Fruit fly (Drosophila melanogaster) whole organism: ENCODE measurements around the gene CG15312.

ENCODE experiments used
- CG8478 ChIP-seq: fragments of >200 bp; optimal IDR thresholded peaks from 2 replicates; lab custom pipeline; 2018; ENCODE audit warnings: inconsistent platforms
- Dll ChIP-seq: fragments of >200 bp; optimal IDR thresholded peaks from 2 replicates; lab custom pipeline; 2017
- EcR ChIP-seq, 2 experiments: fragments of >200 bp; optimal IDR thresholded peaks; 2 replicates each; lab custom pipeline; 2017; ENCODE audit warnings: missing biosample characterization in 2 of 2, missing genetic modification characterization in 2 of 2, missing genetic modification reagents in 2 of 2
- pan ChIP-seq: fragments of >200 bp; optimal IDR thresholded peaks from 2 replicates; lab custom pipeline; 2017
- psq ChIP-seq: fragments of >200 bp; optimal IDR thresholded peaks from 2 replicates; lab custom pipeline; 2017
- usp ChIP-seq: fragments of >200 bp; optimal IDR thresholded peaks from 2 replicates; lab custom pipeline; 2017; ENCODE audit warnings: missing biosample characterization, missing genetic modification characterization, mixed read lengths

The CG15312 gene

dm6 chrX:10070325-10070931 lies at the start of gene CG15312:
TSS of gene CG15312 (minus strand) at chrX:10070868.
- TF ChIP-seq pan (lab: Kevin White, UChicago), result no peak

DNA sequence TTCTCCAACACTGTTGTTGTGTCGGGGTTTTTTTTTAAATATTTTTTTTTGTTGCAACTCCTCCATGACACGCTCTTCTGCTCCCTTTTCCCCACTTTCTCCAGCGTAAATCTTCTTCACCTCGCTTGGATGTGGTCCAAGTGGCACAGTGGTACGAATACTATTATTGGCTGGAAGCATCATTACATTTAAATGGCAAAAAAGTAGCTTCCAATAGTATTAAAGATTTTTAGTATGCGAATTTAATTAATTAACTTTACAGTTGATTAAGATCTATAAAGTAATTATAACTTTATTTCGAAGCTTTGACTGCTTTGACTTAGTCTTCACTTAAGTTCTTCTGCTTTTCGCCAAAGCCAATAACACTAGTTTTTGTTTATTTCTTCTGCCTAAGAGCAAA lies 47.7 kb upstream of the CG15312 start:
- TF ChIP-seq psq (lab: Kevin White, UChicago), result no peak

DNA sequence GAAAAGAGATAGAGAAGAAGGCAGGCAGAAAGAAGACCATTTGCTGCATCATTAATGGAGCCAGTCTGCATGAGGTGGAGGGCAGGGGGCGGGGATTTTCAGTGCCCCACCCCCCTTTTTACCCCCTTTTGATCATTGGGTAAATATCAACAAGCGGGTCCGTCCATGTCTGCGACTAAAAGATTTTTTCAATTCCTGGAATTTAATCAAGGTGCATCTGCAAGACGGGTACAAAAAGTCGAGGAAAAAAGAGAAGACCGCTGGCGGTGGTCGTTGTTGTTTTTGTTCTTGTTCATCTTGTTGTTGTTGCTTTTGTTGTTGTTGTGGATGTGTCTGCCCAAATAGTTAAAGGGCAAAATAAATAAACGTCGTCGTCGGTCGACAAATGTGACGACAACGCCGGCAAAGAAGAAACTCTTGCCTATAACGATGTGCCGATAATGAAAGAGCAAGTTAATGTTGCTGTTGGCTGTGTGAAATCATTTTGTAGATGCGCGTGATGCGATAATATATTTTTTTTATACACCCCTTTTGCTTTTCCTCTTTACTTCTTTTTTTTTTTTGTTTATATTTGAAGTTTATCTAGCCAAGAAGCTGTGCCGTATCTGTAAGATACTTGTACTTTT lies 45.0 kb upstream of the CG15312 start:
- TF ChIP-seq EcR (GFP tag; optimal IDR thresholded peaks at IDR 0.05; lab: Kevin White, UChicago), result no peak
- no peak for TF ChIP-seq pan (lab: Kevin White, UChicago)
- TF ChIP-seq usp (GFP tag; lab: Kevin White, UChicago), result no peak
- TF ChIP-seq CG8478 (lab: Kevin White, UChicago), result no peak
- TF ChIP-seq Dll (lab: Kevin White, UChicago), result no peak

dm6 chrX:10113910-10114790 lies 43.5 kb upstream of the CG15312 start:
- TF ChIP-seq psq (lab: Kevin White, UChicago), result no peak
- TF ChIP-seq CG8478 (lab: Kevin White, UChicago), result no peak
- TF ChIP-seq EcR (GFP tag; optimal IDR thresholded peaks at IDR 0.05; lab: Kevin White, UChicago), result no peak
- TF ChIP-seq Dll (lab: Kevin White, UChicago), result no peak
- TF ChIP-seq pan (lab: Kevin White, UChicago), result no peak
- no peak for TF ChIP-seq usp (GFP tag; lab: Kevin White, UChicago)

DNA sequence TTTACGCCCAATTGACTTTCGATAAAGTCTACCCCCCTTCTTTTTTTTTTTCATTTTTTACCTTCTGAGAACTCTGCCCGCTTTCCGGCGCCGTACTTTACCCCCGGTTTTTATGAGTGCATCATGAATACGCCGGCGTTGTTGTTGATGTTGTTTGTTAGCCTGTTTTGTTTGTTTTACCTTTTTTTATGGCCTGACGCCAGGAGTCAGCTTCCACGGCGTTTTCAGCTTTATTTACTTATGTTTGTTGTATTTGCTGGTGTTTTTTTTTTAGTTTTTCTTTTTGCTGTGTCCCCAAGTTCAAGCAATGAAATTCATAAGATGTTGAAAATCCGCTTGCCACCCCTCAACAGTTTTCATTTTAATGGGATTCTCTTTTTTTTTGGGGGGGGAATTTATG lies 40.2 kb upstream of the CG15312 start:
- TF ChIP-seq pan (lab: Kevin White, UChicago), result no peak
- no peak for TF ChIP-seq usp (GFP tag; lab: Kevin White, UChicago)
- no peak for TF ChIP-seq EcR (GFP tag; optimal IDR thresholded peaks at IDR 0.05; lab: Kevin White, UChicago)
- no peak for TF ChIP-seq psq (lab: Kevin White, UChicago)
- TF ChIP-seq Dll (lab: Kevin White, UChicago), result no peak
- no peak for TF ChIP-seq CG8478 (lab: Kevin White, UChicago)

dm6 chrX:10108286-10108685 lies 37.6 kb upstream of the CG15312 start:
- TF ChIP-seq Dll (lab: Kevin White, UChicago) (no peak), EcR (GFP tag; optimal IDR thresholded peaks at IDR 0.05; lab: Kevin White, UChicago) (no peak), psq (lab: Kevin White, UChicago) (no peak), usp (GFP tag; lab: Kevin White, UChicago) (no peak), pan (lab: Kevin White, UChicago) (no peak), CG8478 (lab: Kevin White, UChicago) (no peak)

dm6 chrX:10106562-10107147 lies 36.0 kb upstream of the CG15312 start:
- TF ChIP-seq psq (lab: Kevin White, UChicago) (no peak), pan (lab: Kevin White, UChicago) (no peak), EcR (GFP tag; optimal IDR thresholded peaks at IDR 0.05; lab: Kevin White, UChicago) (no peak), CG8478 (lab: Kevin White, UChicago) (no peak), Dll (lab: Kevin White, UChicago) (no peak), usp (GFP tag; lab: Kevin White, UChicago) (no peak)

- no peak for TF ChIP-seq EcR (GFP tag; optimal IDR thresholded peaks at IDR 0.05; lab: Kevin White, UChicago)
- TF ChIP-seq psq (lab: Kevin White, UChicago), result no peak
- TF ChIP-seq Dll (lab: Kevin White, UChicago), result no peak
- TF ChIP-seq usp (GFP tag; lab: Kevin White, UChicago), result no peak
- no peak for TF ChIP-seq CG8478 (lab: Kevin White, UChicago)
- no peak for TF ChIP-seq pan (lab: Kevin White, UChicago)
These were observed 35.1 kb upstream of the CG15312 start for dm6 chrX:10105701-10106307.

dm6 chrX:10104477-10104876 lies 33.8 kb upstream of the CG15312 start:
- TF ChIP-seq psq (lab: Kevin White, UChicago) (no peak), usp (GFP tag; lab: Kevin White, UChicago) (no peak), Dll (lab: Kevin White, UChicago) (no peak), EcR (GFP tag; optimal IDR thresholded peaks at IDR 0.05; lab: Kevin White, UChicago) (no peak), pan (lab: Kevin White, UChicago) (no peak), CG8478 (lab: Kevin White, UChicago) (no peak)

DNA sequence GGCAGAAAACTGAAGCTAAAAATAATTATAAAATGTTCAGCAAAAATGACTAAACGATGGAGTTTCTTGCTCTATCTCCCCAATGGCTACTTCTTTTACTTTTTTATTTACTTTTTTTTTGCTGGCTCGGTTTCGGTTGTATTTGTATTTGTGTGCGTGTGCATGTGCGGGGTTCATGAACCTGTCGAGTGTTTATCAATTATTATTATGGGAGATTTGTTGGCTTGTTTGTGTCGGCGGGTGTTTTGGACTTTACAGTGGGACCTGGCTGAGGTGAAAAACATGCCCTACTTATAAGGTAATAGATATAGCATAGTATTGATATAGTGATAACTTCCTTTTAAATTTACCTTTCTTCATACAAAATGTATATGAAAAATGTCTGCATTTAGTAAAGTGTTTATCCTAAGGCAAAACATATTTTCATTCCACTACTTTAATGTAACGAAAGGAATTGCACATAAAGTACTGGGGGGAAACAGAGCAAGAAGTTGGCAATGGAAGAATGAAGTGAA lies 33.0 kb upstream of the CG15312 start:
- TF ChIP-seq CG8478 (lab: Kevin White, UChicago), result no peak
- no peak for TF ChIP-seq Dll (lab: Kevin White, UChicago)
- TF ChIP-seq EcR (GFP tag; optimal IDR thresholded peaks at IDR 0.05; lab: Kevin White, UChicago), result no peak
- TF ChIP-seq psq (lab: Kevin White, UChicago), result no peak
- TF ChIP-seq usp (GFP tag; lab: Kevin White, UChicago), result no peak
- TF ChIP-seq pan (lab: Kevin White, UChicago), result no peak
